Fruit fly (Drosophila melanogaster) S2 (cell line): Measurements from ENCODE around the gene Or71a.

ENCODE experiments used
- CG8478 ChIP-seq: fragments of >200 bp; optimal IDR thresholded peaks from 2 replicates; lab custom pipeline; 2018
- CTCF ChIP-seq, 2 experiments: fragments of >200 bp; optimal IDR thresholded peaks; 2 replicates each; lab custom pipeline; 2018

DNA sequence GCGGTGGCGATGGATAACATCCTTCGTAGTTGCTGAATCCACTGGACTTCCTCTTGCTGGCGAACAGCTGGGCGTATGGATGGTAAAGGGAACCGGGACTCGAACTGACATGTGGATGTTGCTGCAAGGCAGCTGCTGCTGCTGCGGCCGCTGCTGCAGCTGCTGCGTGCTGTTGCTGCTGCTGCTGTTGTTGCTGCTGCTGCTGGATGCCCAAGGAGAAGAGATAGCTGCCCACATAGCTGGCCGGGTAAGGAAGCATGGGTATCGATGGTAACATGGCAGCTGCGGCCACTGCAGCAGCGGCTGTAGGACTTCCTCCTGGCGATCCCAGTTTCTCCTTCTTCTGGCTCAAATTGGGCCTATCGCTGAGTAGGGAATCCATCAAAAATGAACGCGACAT, 34.8 kb downstream of the Or71a start:
- no peak for TF ChIP-seq CG8478 (lab: Kevin White, UChicago)
- TF ChIP-seq CTCF (optimal IDR thresholded peaks at IDR 0.05; lab: Kevin White, UChicago): no peak
